Worm (Caenorhabditis elegans): ENCODE measurements around the gene DH11.5.

DNA sequence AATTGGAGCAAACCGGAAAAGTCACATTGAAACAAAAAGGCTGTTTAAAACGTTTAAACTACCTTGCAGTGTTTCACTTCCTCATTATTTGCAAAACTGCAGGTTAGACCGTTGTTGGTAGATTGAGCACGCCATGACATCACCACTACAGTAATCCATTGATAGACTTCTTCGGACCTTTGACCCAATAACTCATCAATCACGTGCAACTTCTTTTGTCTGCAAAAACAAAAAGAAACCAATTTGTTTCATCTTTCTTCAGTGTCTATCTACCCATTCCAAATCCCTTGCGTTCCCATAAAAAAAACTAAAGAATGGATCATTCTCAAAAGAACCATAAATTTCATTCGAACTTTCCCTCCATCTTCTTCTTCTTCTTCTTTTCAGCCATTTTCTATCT, 4.7 kb downstream of the DH11.5 start:
- TF ChIP-seq ama-1 (optimal IDR thresholded peaks at IDR 0.05) (no peak), aly-1 (tag; optimal IDR thresholded peaks at IDR 0.05) (no peak), flt-1 (GFP tag; IDR thresholded peaks at IDR 0.05) (no peak), B0310.2 (tag; optimal IDR thresholded peaks at IDR 0.05) (no peak), hmbx-1 (tag; optimal IDR thresholded peaks at IDR 0.05) (no peak), ets-7 (tag; optimal IDR thresholded peaks at IDR 0.05) (no peak)

Measured in whole organism, early embryonic.